Worm (Caenorhabditis elegans) whole organism, early embryonic: ENCODE results near the gene cyp-33C1.

ENCODE experiments used
- B0310.2 ChIP-seq: sonication (generic microtip); optimal IDR thresholded peaks from 2 replicates; lab custom pipeline; 2016; ENCODE audit warnings: mild to moderate bottlenecking, missing genetic modification characterization, missing compliant biosample characterization
- F13C5.2 ChIP-seq: sonication (generic microtip); optimal IDR thresholded peaks from 2 replicates; lab custom pipeline; 2017; ENCODE audit warnings: mild to moderate bottlenecking, missing genetic modification characterization, inconsistent platforms, missing compliant biosample characterization
- aly-1 ChIP-seq: sonication (generic microtip); optimal IDR thresholded peaks from 2 replicates; lab custom pipeline; 2016; ENCODE audit warnings: missing genetic modification characterization, missing compliant biosample characterization
- ama-1 ChIP-seq: fragments of 150-350 bp; optimal IDR thresholded peaks from 2 replicates; lab custom pipeline; 2014
- ceh-13 ChIP-seq: fragments of 200-800 bp; sonication (Bioruptor generic); optimal IDR thresholded peaks from 2 replicates; lab custom pipeline; 2018; ENCODE audit warnings: mild to moderate bottlenecking, missing genetic modification characterization, missing compliant biosample characterization
- ceh-36 ChIP-seq: sonication (generic microtip); optimal IDR thresholded peaks from 2 replicates; lab custom pipeline; 2016; ENCODE audit warnings: missing genetic modification characterization, inconsistent platforms, missing compliant biosample characterization
- ets-7 ChIP-seq: sonication (generic microtip); optimal IDR thresholded peaks from 2 replicates; lab custom pipeline; 2016; ENCODE audit warnings: missing genotype, missing genetic modification characterization, missing compliant biosample characterization
- flt-1 ChIP-seq: fragments of 200-800 bp; sonication (Bioruptor generic); IDR thresholded peaks from 2 replicates; pipeline ENCODE4 v1.3.6; 2022; ENCODE audit warnings: missing genetic modification characterization, missing compliant biosample characterization
- hmbx-1 ChIP-seq: sonication (generic microtip); optimal IDR thresholded peaks from 2 replicates; lab custom pipeline; 2016; ENCODE audit warnings: mild to moderate bottlenecking, missing genetic modification characterization, missing compliant biosample characterization
- hmg-4 ChIP-seq: fragments of 200-800 bp; sonication (Bioruptor generic); optimal IDR thresholded peaks from 2 replicates; lab custom pipeline; 2018; ENCODE audit warnings: mild to moderate bottlenecking, missing genetic modification characterization, missing compliant biosample characterization
- hnd-1 ChIP-seq: sonication (generic microtip); optimal IDR thresholded peaks from 2 replicates; lab custom pipeline; 2016; ENCODE audit warnings: missing genetic modification characterization, missing compliant biosample characterization
- pes-1 ChIP-seq: fragments of 200-800 bp; sonication (Bioruptor generic); IDR thresholded peaks from 2 replicates; pipeline ENCODE4 v1.3.6; 2022; ENCODE audit warnings: missing genetic modification reagents, missing genetic modification characterization, missing compliant biosample characterization
- scrt-1 ChIP-seq: fragments of 200-800 bp; sonication (Bioruptor generic); IDR thresholded peaks from 2 replicates; pipeline ENCODE4 v1.3.6; 2022; ENCODE audit warnings: missing genetic modification characterization, missing compliant biosample characterization
- sea-1 ChIP-seq: fragments of 200-800 bp; sonication (Bioruptor generic); conservative IDR thresholded peaks from 2 replicates; pipeline ENCODE4 v1.3.6; 2022; ENCODE audit warnings: missing genetic modification characterization, missing compliant biosample characterization
- tbx-11 ChIP-seq: fragments of 200-800 bp; sonication (Bioruptor generic); IDR thresholded peaks from 2 replicates; pipeline ENCODE4 v1.3.6; 2022; ENCODE audit warnings: missing genetic modification characterization, missing compliant biosample characterization
- tbx-37 ChIP-seq: fragments of 200-800 bp; sonication (Bioruptor generic); conservative IDR thresholded peaks from 2 replicates; pipeline ENCODE4 v1.3.6; 2022; ENCODE audit warnings: missing genetic modification reagents, missing genetic modification characterization, missing compliant biosample characterization
- tra-4 ChIP-seq: sonication (generic microtip); optimal IDR thresholded peaks from 2 replicates; lab custom pipeline; 2017; ENCODE audit warnings: missing genetic modification characterization, missing compliant biosample characterization

cyp-33C1 gene

DNA sequence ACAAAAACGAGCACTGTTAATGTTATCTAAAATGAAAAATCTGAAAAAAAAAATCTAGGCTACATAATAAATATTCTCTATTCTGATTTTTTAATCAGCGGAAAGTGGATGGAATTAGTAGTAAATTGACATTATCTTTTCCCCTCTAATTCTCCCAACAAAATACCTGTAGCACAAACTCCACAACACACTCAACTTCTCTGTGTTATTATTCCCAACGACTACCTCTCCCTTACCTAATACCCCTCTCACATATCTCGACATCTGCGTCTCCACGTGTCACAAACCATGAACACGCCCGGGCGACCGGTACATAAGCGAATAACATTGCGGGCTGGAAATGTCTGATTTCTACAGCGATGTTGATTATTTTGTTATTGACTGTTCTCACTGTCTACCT is 3.8 kb downstream of the cyp-33C1 start, which contains the start of gene cyp-33C2:
cyp-33C2 (plus strand) TSS at position 327 of the 400 bp plus-strand sequence.
- no peak for TF ChIP-seq hmbx-1 (tag; lab: Kevin White, UChicago)
- no peak for TF ChIP-seq hmg-4 (GFP tag; lab: Kevin White, UChicago)
- no peak for TF ChIP-seq tbx-37 (GFP tag; lab: Robert Waterston, UW)
- no peak for TF ChIP-seq ceh-13 (GFP tag; lab: Kevin White, UChicago)
- TF ChIP-seq aly-1 (tag; lab: Kevin White, UChicago) = no peak
- TF ChIP-seq B0310.2 (tag; lab: Kevin White, UChicago) = no peak
- no peak for TF ChIP-seq pes-1 (GFP tag; lab: Robert Waterston, UW)
- no peak for TF ChIP-seq tra-4 (tag; lab: Kevin White, UChicago)
- TF ChIP-seq tbx-11 (GFP tag; lab: Robert Waterston, UW) = no peak
- no peak for TF ChIP-seq scrt-1
- TF ChIP-seq ets-7 (tag; lab: Kevin White, UChicago) = no peak
- TF ChIP-seq F13C5.2 (tag; lab: Kevin White, UChicago) = no peak
- no peak for TF ChIP-seq sea-1 (GFP tag; lab: Robert Waterston, UW)
- TF ChIP-seq ceh-36 (tag; lab: Kevin White, UChicago) = no peak
- TF ChIP-seq ama-1 (lab: Kevin White, UChicago) = no peak
- no peak for TF ChIP-seq flt-1 (GFP tag; lab: Robert Waterston, UW)
- TF ChIP-seq hnd-1 (tag; lab: Kevin White, UChicago) = no peak

DNA sequence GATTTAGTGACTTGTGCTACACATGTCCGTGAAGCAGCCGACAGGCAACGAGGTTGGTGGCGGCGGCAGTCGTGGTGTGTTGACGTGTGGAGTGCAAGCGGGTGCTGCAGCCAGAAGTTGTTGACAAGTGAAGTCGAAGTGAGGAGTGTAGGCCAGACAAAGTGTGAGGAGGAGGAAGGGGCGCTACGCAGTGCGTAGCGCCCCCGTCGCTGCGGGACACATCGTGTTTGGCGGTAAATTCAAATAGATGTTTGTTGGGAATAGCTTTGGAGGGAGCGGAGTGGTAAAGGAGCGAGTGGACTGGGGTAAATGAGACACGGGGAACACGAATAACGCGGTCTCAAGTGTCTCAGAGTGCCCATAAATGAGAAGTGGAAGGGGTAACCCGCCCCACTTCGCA is 6.2 kb downstream of the cyp-33C1 start:
- TF ChIP-seq tbx-37 (GFP tag; lab: Robert Waterston, UW) (no peak), ama-1 (lab: Kevin White, UChicago) (no peak), tra-4 (tag; lab: Kevin White, UChicago) (no peak), flt-1 (GFP tag; lab: Robert Waterston, UW) (no peak), scrt-1 (no peak), hmbx-1 (tag; lab: Kevin White, UChicago) (no peak), ceh-36 (tag; lab: Kevin White, UChicago) (no peak), pes-1 (GFP tag; lab: Robert Waterston, UW) (no peak), ceh-13 (GFP tag; lab: Kevin White, UChicago) (no peak), hmg-4 (GFP tag; lab: Kevin White, UChicago) (no peak), sea-1 (GFP tag; lab: Robert Waterston, UW) (no peak)

DNA sequence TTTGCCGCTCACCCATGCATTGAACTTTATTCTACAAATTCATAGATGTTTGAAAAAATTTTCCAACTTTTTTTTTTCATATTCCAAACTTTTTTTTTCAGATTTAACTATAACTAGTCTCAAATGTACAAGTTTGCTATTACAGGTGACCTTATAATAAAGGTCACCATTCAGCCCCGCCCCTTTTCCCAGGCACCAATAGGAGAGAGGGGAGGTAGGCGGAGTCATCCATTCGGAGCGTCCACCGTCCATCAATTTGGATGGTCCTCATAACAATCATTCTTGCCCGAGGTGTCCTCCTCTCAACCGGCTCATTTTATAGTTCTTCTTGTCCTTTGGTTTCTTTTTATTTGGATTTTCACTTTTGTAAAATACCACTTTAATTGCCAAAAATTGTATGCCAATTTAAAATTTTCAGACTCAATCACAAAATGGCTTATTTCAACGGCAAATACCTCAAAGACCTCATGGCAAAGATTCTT is 8.6 kb downstream of the cyp-33C1 start, which contains the start of gene Y5H2B.3:
Y5H2B.3 (plus strand) TSS at position 432 of the 482 bp plus-strand sequence.
- TF ChIP-seq pes-1 (GFP tag; lab: Robert Waterston, UW) (no peak), ama-1 (lab: Kevin White, UChicago) (no peak), hnd-1 (tag; lab: Kevin White, UChicago) (no peak), hmbx-1 (tag; lab: Kevin White, UChicago) (no peak), F13C5.2 (tag; lab: Kevin White, UChicago) (no peak), tbx-11 (GFP tag; lab: Robert Waterston, UW) (no peak), scrt-1 (no peak), tbx-37 (GFP tag; lab: Robert Waterston, UW) (no peak), flt-1 (GFP tag; lab: Robert Waterston, UW) (no peak), ets-7 (tag; lab: Kevin White, UChicago) (no peak), tra-4 (tag; lab: Kevin White, UChicago) (no peak)

DNA sequence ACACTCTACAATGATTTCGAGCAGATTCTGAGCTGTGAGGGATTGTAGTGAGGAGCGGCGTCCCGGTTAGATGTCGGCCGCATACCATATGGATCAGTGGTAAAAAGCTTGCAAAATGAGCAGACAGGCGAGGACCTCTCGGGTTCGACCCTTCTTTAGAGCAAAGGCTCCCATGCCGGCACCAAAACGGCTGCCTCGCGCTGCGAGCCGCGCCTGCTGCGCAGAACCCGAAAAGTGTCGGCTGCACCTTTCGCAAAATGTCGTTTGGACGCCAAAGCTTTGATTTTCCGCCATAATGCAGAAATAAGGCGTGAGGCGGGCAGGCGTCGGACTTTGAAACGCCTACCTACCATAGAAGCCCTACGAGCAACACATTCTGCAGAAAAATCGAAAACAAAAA is 11.1 kb downstream of the cyp-33C1 start:
- TF ChIP-seq ceh-36 (tag; lab: Kevin White, UChicago) (no peak), hmg-4 (GFP tag; lab: Kevin White, UChicago) (no peak), scrt-1 (no peak), tbx-11 (GFP tag; lab: Robert Waterston, UW) (no peak), pes-1 (GFP tag; lab: Robert Waterston, UW) (no peak), tra-4 (tag; lab: Kevin White, UChicago) (no peak), aly-1 (tag; lab: Kevin White, UChicago) (no peak), ama-1 (lab: Kevin White, UChicago) (no peak), ceh-13 (GFP tag; lab: Kevin White, UChicago) (no peak), sea-1 (GFP tag; lab: Robert Waterston, UW) (no peak), hnd-1 (tag; lab: Kevin White, UChicago) (no peak), B0310.2 (tag; lab: Kevin White, UChicago) (no peak)

DNA sequence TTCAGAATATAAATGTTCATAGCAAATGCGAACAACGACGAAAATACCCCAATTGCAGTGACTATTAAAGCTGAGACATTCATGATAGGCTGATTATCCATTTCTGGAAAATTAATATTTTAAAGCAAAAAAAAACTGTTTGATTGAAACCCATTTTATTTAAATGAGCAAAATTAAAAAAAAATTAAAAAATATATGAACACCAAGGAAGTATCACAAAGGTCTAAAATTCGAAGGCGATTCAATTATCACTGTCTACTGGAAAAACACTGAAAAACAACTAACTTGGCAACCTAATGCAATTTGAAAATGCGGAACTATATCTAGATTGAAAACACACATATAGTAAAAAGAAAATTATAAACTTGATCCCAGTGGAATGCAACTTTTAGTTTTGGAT is 11.8 kb downstream of the cyp-33C1 start, which contains the start of gene srbc-42:
srbc-42 (minus strand) TSS at position 101 of the 400 bp plus-strand sequence.
- no peak for TF ChIP-seq ceh-36 (tag; lab: Kevin White, UChicago)
- TF ChIP-seq scrt-1 = no peak
- no peak for TF ChIP-seq hmg-4 (GFP tag; lab: Kevin White, UChicago)
- no peak for TF ChIP-seq tra-4 (tag; lab: Kevin White, UChicago)
- no peak for TF ChIP-seq F13C5.2 (tag; lab: Kevin White, UChicago)
- no peak for TF ChIP-seq hmbx-1 (tag; lab: Kevin White, UChicago)
- no peak for TF ChIP-seq ama-1 (lab: Kevin White, UChicago)
- TF ChIP-seq ets-7 (tag; lab: Kevin White, UChicago) = no peak
- no peak for TF ChIP-seq hnd-1 (tag; lab: Kevin White, UChicago)
- TF ChIP-seq pes-1 (GFP tag; lab: Robert Waterston, UW) = no peak
- TF ChIP-seq sea-1 (GFP tag; lab: Robert Waterston, UW) = no peak
- no peak for TF ChIP-seq aly-1 (tag; lab: Kevin White, UChicago)

DNA sequence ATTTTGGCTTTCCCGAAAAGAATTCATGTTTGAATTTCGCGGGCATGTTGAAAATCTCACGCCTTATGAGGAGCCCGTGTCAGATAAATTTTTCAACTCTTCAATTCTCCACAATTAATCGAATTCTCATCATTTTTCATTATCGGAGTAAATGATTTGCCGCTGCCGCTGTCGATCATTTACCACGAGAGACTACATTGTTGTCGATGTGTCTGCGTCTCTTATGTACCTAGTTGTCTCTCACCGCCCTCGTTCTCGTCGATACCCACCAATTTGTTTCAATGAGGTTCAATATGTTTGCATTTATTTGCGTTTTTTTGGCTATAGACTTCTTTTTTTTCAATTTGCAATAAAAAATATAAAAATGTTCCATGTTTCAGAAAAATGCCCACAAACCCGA is 12.8 kb downstream of the cyp-33C1 start, which contains the start of gene nhr-13:
nhr-13 (plus strand) TSS at position 369 of the 400 bp plus-strand sequence.
- TF ChIP-seq tra-4 (tag; lab: Kevin White, UChicago) (no peak), tbx-37 (GFP tag; lab: Robert Waterston, UW) (no peak), hmbx-1 (tag; lab: Kevin White, UChicago) (no peak), pes-1 (GFP tag; lab: Robert Waterston, UW) (no peak)

DNA sequence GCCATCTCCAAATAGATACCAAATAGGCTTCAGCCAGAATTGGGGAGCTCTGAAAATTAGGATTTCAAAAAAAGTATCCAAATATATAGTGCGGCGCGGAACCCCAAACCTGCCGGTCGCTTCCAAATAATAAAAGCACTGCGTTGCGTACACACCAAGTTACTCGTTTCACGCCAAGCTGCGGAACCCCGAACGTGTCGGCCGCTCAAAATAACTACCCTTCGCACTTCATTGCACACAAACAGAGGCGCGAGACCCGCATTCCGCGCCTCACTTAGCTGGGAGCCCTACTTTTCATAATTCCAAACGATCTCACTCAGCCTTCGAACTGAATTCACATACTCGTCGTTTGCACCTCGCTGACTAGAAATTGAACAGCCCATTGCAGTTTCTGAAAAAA is 20.3 kb downstream of the cyp-33C1 start:
- TF ChIP-seq B0310.2 (tag; lab: Kevin White, UChicago) (no peak), aly-1 (tag; lab: Kevin White, UChicago) (no peak), sea-1 (GFP tag; lab: Robert Waterston, UW) (no peak), ceh-36 (tag; lab: Kevin White, UChicago) (no peak), tbx-37 (GFP tag; lab: Robert Waterston, UW) (no peak), F13C5.2 (tag; lab: Kevin White, UChicago) (no peak), pes-1 (GFP tag; lab: Robert Waterston, UW) (no peak), tra-4 (tag; lab: Kevin White, UChicago) (no peak), hmg-4 (GFP tag; lab: Kevin White, UChicago) (no peak), ama-1 (lab: Kevin White, UChicago) (no peak), scrt-1 (no peak), ceh-13 (GFP tag; lab: Kevin White, UChicago) (no peak), ets-7 (tag; lab: Kevin White, UChicago) (no peak), hmbx-1 (tag; lab: Kevin White, UChicago) (no peak), flt-1 (GFP tag; lab: Robert Waterston, UW) (no peak), hnd-1 (tag; lab: Kevin White, UChicago) (no peak), tbx-11 (GFP tag; lab: Robert Waterston, UW) (no peak)
